Worm (Caenorhabditis elegans): Measurements from ENCODE around the gene B0416.10.
A peak's percentile ranks its signal among the peaks of the same experiment; 100 is the strongest.

- TF ChIP-seq elt-3 (tag; optimal IDR thresholded peaks at IDR 0.05): no peak
- no peak for TF ChIP-seq alr-1 (tag; optimal IDR thresholded peaks at IDR 0.05)
- no peak for TF ChIP-seq unc-55 (GFP tag; optimal IDR thresholded peaks at IDR 0.05)
- TF ChIP-seq lsy-2 (tag; optimal IDR thresholded peaks at IDR 0.05): peak in 1 of 2 experiments; percentile 51
- no peak for TF ChIP-seq unc-62 (GFP tag; optimal IDR thresholded peaks at IDR 0.05)
- TF ChIP-seq blmp-1 (tag; optimal IDR thresholded peaks at IDR 0.05; ENCODE audit: insufficient read depth): no peak
- no peak for TF ChIP-seq lin-39 (tag; optimal IDR thresholded peaks at IDR 0.05)
- no peak for TF ChIP-seq ztf-11 (tag; optimal IDR thresholded peaks at IDR 0.05)
- no peak for TF ChIP-seq gmeb-1 (tag; optimal IDR thresholded peaks at IDR 0.05)
- TF ChIP-seq Y55F3AM.14 (GFP tag; optimal IDR thresholded peaks at IDR 0.05): no peak
- TF ChIP-seq nhr-11 (tag; optimal IDR thresholded peaks at IDR 0.05): no peak
- TF ChIP-seq nhr-237 (tag; optimal IDR thresholded peaks at IDR 0.05): no peak
- no peak for TF ChIP-seq nhr-77 (tag; optimal IDR thresholded peaks at IDR 0.05)
- TF ChIP-seq R02D3.7 (tag; optimal IDR thresholded peaks at IDR 0.05): no peak
Observed at ce11 chrX:9296591-9296990, 22.1 kb upstream of the B0416.10 start, which contains the start of gene gly-13.
